Fruit fly (Drosophila melanogaster): ENCODE data around the gene pll.
A peak's percentile ranks its signal among the peaks of the same experiment; 100 is the strongest.

pll gene

dm6 chr3R:27203856-27204255 is 49.1 kb downstream of the pll start:
- TF ChIP-seq psq (optimal IDR thresholded peaks at IDR 0.05), result no peak
- TF ChIP-seq Dll (optimal IDR thresholded peaks at IDR 0.05), result no peak

dm6 chr3R:27202330-27202729 is 50.7 kb downstream of the pll start:
- TF ChIP-seq CG8478 (optimal IDR thresholded peaks at IDR 0.05) (no peak), Dll (optimal IDR thresholded peaks at IDR 0.05) (no peak), usp (GFP tag; optimal IDR thresholded peaks at IDR 0.05) (no peak), pan (optimal IDR thresholded peaks at IDR 0.05) (no peak), psq (optimal IDR thresholded peaks at IDR 0.05) (no peak)

- TF ChIP-seq CG8478 (optimal IDR thresholded peaks at IDR 0.05) (no peak), EcR (GFP tag; optimal IDR thresholded peaks at IDR 0.05) (no peak), psq (optimal IDR thresholded peaks at IDR 0.05) (no peak), pan (optimal IDR thresholded peaks at IDR 0.05) (no peak), Dll (optimal IDR thresholded peaks at IDR 0.05) (peak; percentile 41), usp (GFP tag; optimal IDR thresholded peaks at IDR 0.05) (no peak)
Measured at dm6 chr3R:27201538-27202281, 51.3 kb downstream of the pll start.

All from whole organism.